Worm (Caenorhabditis elegans): ENCODE results near the gene ndub-5.

Gene ndub-5

DNA sequence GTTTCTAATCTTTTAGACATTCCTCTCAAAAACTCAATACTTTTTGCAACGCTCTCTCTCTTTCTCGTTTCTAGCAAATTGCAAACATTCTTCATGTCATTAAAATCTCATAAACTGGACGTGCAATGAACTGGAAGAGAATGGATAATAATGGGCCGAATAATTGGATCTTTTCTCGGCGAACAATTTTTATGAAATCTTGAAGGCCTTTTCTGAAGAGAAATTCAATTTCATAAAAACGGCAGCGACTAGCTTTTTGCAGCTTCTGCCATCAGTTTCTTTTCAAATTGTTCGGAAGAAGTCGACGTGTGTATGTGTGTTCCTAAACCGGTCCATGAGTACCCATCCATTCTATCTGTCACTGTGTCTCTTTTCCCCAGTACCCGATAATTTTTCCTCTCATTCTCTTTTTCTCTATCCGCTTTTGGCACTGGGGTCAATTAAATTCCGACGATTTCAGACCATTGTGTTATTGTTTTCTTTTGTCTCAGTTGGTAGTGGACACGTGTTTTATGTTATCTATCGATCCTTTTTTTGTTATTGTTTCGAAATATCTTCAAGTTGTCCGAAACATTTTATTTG lies 11.5 kb upstream of the ndub-5 start:
- peak; percentile 69 for TF ChIP-seq blmp-1 (tag; optimal IDR thresholded peaks at IDR 0.05)
- no peak for TF ChIP-seq isw-1 (GFP tag; IDR thresholded peaks at IDR 0.05)
- no peak for TF ChIP-seq unc-98 (GFP tag; IDR thresholded peaks at IDR 0.05)
- peak; percentile 78 for TF ChIP-seq nhr-85 (tag)
- TF ChIP-seq fkh-10 (GFP tag; optimal IDR thresholded peaks at IDR 0.05) = peak; percentile 29
- peak; percentile 46 for TF ChIP-seq lin-14 (GFP tag; optimal IDR thresholded peaks at IDR 0.05)
- TF ChIP-seq efl-1 (optimal IDR thresholded peaks at IDR 0.05) = no peak
- TF ChIP-seq efl-1 (GFP tag; optimal IDR thresholded peaks at IDR 0.05 in 1 of 2) = peak in 1 of 2 experiments; percentile 50
- TF ChIP-seq C34B4.2 (tag; optimal IDR thresholded peaks at IDR 0.05) = no peak
- TF ChIP-seq lin-15B (tag; optimal IDR thresholded peaks at IDR 0.05) = no peak
- TF ChIP-seq fkh-8 (tag; optimal IDR thresholded peaks at IDR 0.05) = no peak
- peak; percentile 29 for TF ChIP-seq snu-23 (GFP tag; optimal IDR thresholded peaks at IDR 0.05)
- no peak for TF ChIP-seq ama-1 (optimal IDR thresholded peaks at IDR 0.05)
- no peak for TF ChIP-seq sup-37 (GFP tag; optimal IDR thresholded peaks at IDR 0.05)

DNA sequence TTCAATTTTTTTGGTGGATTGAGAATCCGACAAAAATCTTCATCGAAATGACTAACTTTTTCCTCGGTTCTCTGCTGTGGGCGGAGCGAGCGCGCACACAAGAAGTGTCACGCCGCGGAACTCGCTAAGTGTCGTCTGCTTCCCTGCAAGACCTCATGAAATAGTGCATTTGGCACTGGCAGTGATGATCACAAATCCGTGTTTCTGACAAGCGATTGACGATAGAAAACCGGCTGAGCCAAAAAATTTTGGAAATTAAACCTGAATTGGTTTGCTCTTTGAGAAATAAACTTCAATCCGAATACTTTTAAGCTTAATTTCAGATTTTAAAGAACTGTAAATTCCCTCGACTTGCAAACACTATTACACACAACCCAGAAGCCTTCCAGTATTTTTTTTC lies 10.3 kb upstream of the ndub-5 start:
- no peak for TF ChIP-seq pax-3 (tag; optimal IDR thresholded peaks at IDR 0.05)
- TF ChIP-seq tlp-1 (tag; optimal IDR thresholded peaks at IDR 0.05) = no peak
- TF ChIP-seq nhr-19 (GFP tag; conservative IDR thresholded peaks at IDR 0.05) = peak; percentile 89
- peak; percentile 40 to 50 (median 43) for TF ChIP-seq dpl-1 (GFP tag; optimal IDR thresholded peaks at IDR 0.05)
- TF ChIP-seq lin-39 (tag; optimal IDR thresholded peaks at IDR 0.05) = peak; percentile 87
- no peak for TF ChIP-seq egl-13 (tag; optimal IDR thresholded peaks at IDR 0.05)
- peak; percentile 87 for TF ChIP-seq elt-2 (tag; optimal IDR thresholded peaks at IDR 0.05)
- TF ChIP-seq blmp-1 (tag; optimal IDR thresholded peaks at IDR 0.05) = peak; percentile 17
- TF ChIP-seq mep-1 (tag; optimal IDR thresholded peaks at IDR 0.05) = peak; percentile 51
- TF ChIP-seq nhr-85 (tag) = peak; percentile 91
- TF ChIP-seq nhr-12 (tag; optimal IDR thresholded peaks at IDR 0.05) = no peak
- TF ChIP-seq mab-9 (GFP tag; IDR thresholded peaks at IDR 0.05) = peak; percentile 35; the same call in 1 of the 2 replicates
- peak in 1 of 2 experiments; percentile 57 for TF ChIP-seq egl-27 (tag; optimal IDR thresholded peaks at IDR 0.05)
- TF ChIP-seq ces-1 (GFP tag; optimal IDR thresholded peaks at IDR 0.05) = no peak
- peak; percentile 67 for TF ChIP-seq xbp-1 (tag; optimal IDR thresholded peaks at IDR 0.05)
- peak; percentile 25 for TF ChIP-seq C04F5.9 (tag; optimal IDR thresholded peaks at IDR 0.05)
- peak; percentile 56 to 69 for TF ChIP-seq efl-1 (optimal IDR thresholded peaks at IDR 0.05)
- TF ChIP-seq efl-1 (GFP tag; optimal IDR thresholded peaks at IDR 0.05 in 1 of 2) = peak; percentile 32 to 95
- no peak for TF ChIP-seq mef-2 (tag; optimal IDR thresholded peaks at IDR 0.05)
- TF ChIP-seq unc-98 (GFP tag; IDR thresholded peaks at IDR 0.05) = no peak
- peak; percentile 99 for TF ChIP-seq snpc-4 (tag; optimal IDR thresholded peaks at IDR 0.05)
- peak; percentile 71 for TF ChIP-seq lin-14 (GFP tag; optimal IDR thresholded peaks at IDR 0.05)
- no peak for TF ChIP-seq C34B4.2 (tag; optimal IDR thresholded peaks at IDR 0.05)
- no peak for TF ChIP-seq pqm-1 (tag; optimal IDR thresholded peaks at IDR 0.05)
- no peak for TF ChIP-seq sox-4 (tag; optimal IDR thresholded peaks at IDR 0.05)
- no peak for TF ChIP-seq pag-3 (tag; optimal IDR thresholded peaks at IDR 0.05; ENCODE audit: borderline replicate concordance, insufficient read depth)
- TF ChIP-seq fos-1 (tag; optimal IDR thresholded peaks at IDR 0.05) = peak; percentile 70
- TF ChIP-seq irx-1 (tag; optimal IDR thresholded peaks at IDR 0.05) = peak; percentile 58
- no peak for TF ChIP-seq alr-1 (tag; optimal IDR thresholded peaks at IDR 0.05; ENCODE audit: borderline replicate concordance)
- no peak for TF ChIP-seq fkh-8 (tag; optimal IDR thresholded peaks at IDR 0.05)
- TF ChIP-seq tbx-2 (tag; optimal IDR thresholded peaks at IDR 0.05) = peak; percentile 75
- peak; percentile 45 to 72 for TF ChIP-seq lin-35 (GFP tag; optimal IDR thresholded peaks at IDR 0.05)
- TF ChIP-seq hlh-4 (tag; optimal IDR thresholded peaks at IDR 0.05) = no peak
- TF ChIP-seq ceh-82 (tag; optimal IDR thresholded peaks at IDR 0.05) = peak; percentile 44 to 80 (median 70)
- TF ChIP-seq nhr-71 (tag; optimal IDR thresholded peaks at IDR 0.05) = peak; percentile 89
- peak; percentile 36 for TF ChIP-seq lin-15B (tag; optimal IDR thresholded peaks at IDR 0.05)
- TF ChIP-seq nhr-84 (tag; optimal IDR thresholded peaks at IDR 0.05) = no peak
- no peak for TF ChIP-seq Y116A8C.19 (tag; optimal IDR thresholded peaks at IDR 0.05; ENCODE audit: borderline replicate concordance)
- TF ChIP-seq dsc-1 (tag; optimal IDR thresholded peaks at IDR 0.05) = peak; percentile 71
- peak; percentile 40 for TF ChIP-seq unc-86 (tag; optimal IDR thresholded peaks at IDR 0.05)
- peak; percentile 89 for TF ChIP-seq nhr-47 (tag; optimal IDR thresholded peaks at IDR 0.05)
- TF ChIP-seq fkh-4 (tag; optimal IDR thresholded peaks at IDR 0.05; ENCODE audit: borderline replicate concordance) = no peak
- peak; percentile 58 for TF ChIP-seq zip-4 (GFP tag; optimal IDR thresholded peaks at IDR 0.05)
- TF ChIP-seq skn-1 (tag; optimal IDR thresholded peaks at IDR 0.05) = peak; percentile 34
